Fruit fly (Drosophila melanogaster) whole organism, embryonic: ENCODE results near the gene Nup37.
A peak's percentile ranks its signal among the peaks of the same experiment; 100 is the strongest.

Experiments used
- Ada2b ChIP-seq: fragments of 200-800 bp; sonication (Bioruptor generic); IDR thresholded peaks from 2 replicates; pipeline ENCODE4 v1.3.6; 2022; ENCODE audit warnings: missing biosample characterization, missing genetic modification characterization
- CG11695 ChIP-seq: fragments of 200-800 bp; sonication (Bioruptor generic); IDR thresholded peaks from 3 replicates; pipeline ENCODE4 v1.3.6; 2022; ENCODE audit warnings: missing biosample characterization, missing genetic modification characterization
- CG11696 ChIP-seq: fragments of 200-800 bp; sonication (Bioruptor generic); IDR thresholded peaks from 2 replicates; pipeline ENCODE4 v1.3.6; 2022; ENCODE audit warnings: missing biosample characterization, missing genetic modification characterization
- CG13894 ChIP-seq: fragments of 200-800 bp; sonication (Bioruptor generic); optimal IDR thresholded peaks from 3 replicates; lab custom pipeline; 2018; ENCODE audit warnings: missing biosample characterization, mild to moderate bottlenecking, missing genetic modification characterization, moderate library complexity
- CG15479 ChIP-seq: fragments of 200-800 bp; sonication (Bioruptor generic); optimal IDR thresholded peaks from 3 replicates; lab custom pipeline; 2019; ENCODE audit warnings: missing biosample characterization, mild to moderate bottlenecking, missing genetic modification characterization, moderate library complexity
- CG15514 ChIP-seq: fragments of 200-800 bp; sonication (Bioruptor generic); optimal IDR thresholded peaks from 3 replicates; lab custom pipeline; 2017; ENCODE audit warnings: missing biosample characterization, missing genetic modification characterization, mild to moderate bottlenecking, moderate library complexity, missing genetic modification reagents
- CG16815 ChIP-seq: fragments of 200-800 bp; sonication (Bioruptor generic); optimal IDR thresholded peaks from 3 replicates; lab custom pipeline; 2017; ENCODE audit warnings: missing biosample characterization, mild to moderate bottlenecking, missing genetic modification characterization
- CG17328 ChIP-seq: fragments of 200-800 bp; sonication (Bioruptor generic); IDR thresholded peaks from 2 replicates; pipeline ENCODE4 v1.3.6; 2022; ENCODE audit warnings: missing biosample characterization, missing genetic modification characterization
- CG18619 ChIP-seq: fragments of 200-800 bp; sonication (Bioruptor generic); optimal IDR thresholded peaks from 3 replicates; lab custom pipeline; 2017; ENCODE audit warnings: missing biosample characterization, mild to moderate bottlenecking, missing genetic modification characterization
- CG2129 ChIP-seq: fragments of 200-800 bp; sonication (Bioruptor generic); IDR thresholded peaks from 2 replicates; pipeline ENCODE4 v1.3.6; 2022; ENCODE audit warnings: missing biosample characterization, missing genetic modification characterization; ENCODE audit not compliant: partially characterized antibody
- CG2712 ChIP-seq: fragments of 200-800 bp; optimal IDR thresholded peaks from 3 replicates; lab custom pipeline; 2019; ENCODE audit warnings: missing biosample characterization, mild to moderate bottlenecking, missing genetic modification characterization, moderate library complexity
- CG30403 ChIP-seq: fragments of 200-800 bp; sonication (Bioruptor generic); optimal IDR thresholded peaks from 3 replicates; lab custom pipeline; 2016; ENCODE audit warnings: missing biosample characterization, missing genetic modification characterization
- CG31365 ChIP-seq: fragments of 200-800 bp; sonication (Bioruptor generic); optimal IDR thresholded peaks from 2 replicates; lab custom pipeline; 2018; ENCODE audit warnings: missing biosample characterization, mild to moderate bottlenecking, missing genetic modification characterization
- CG33213 ChIP-seq: fragments of 200-800 bp; sonication (Bioruptor generic); optimal IDR thresholded peaks from 3 replicates; lab custom pipeline; 2016; ENCODE audit warnings: missing biosample characterization, missing genetic modification characterization
- CG33557 ChIP-seq: fragments of 200-800 bp; sonication (Bioruptor generic); optimal IDR thresholded peaks from 2 replicates; lab custom pipeline; 2019; ENCODE audit warnings: missing biosample characterization, mild to moderate bottlenecking, missing genetic modification characterization, moderate library complexity
- CG4424 ChIP-seq: fragments of 200-800 bp; sonication (Bioruptor generic); optimal IDR thresholded peaks from 3 replicates; lab custom pipeline; 2016; ENCODE audit warnings: missing biosample characterization, missing genetic modification characterization
- CG5245 ChIP-seq: fragments of 200-800 bp; sonication (Bioruptor generic); optimal IDR thresholded peaks from 3 replicates; lab custom pipeline; 2016; ENCODE audit warnings: missing biosample characterization, missing genetic modification characterization
- CkIIα-i1 ChIP-seq: fragments of 200-800 bp; sonication (Bioruptor generic); IDR thresholded peaks from 2 replicates; pipeline ENCODE4 v1.3.6; 2022; ENCODE audit warnings: missing biosample characterization, missing genetic modification characterization
- Dref ChIP-seq: fragments of 200-800 bp; sonication (Bioruptor generic); IDR thresholded peaks from 2 replicates; pipeline ENCODE4 v1.3.6; 2022; ENCODE audit warnings: missing biosample characterization, missing genetic modification characterization
- Hey ChIP-seq: fragments of 200-800 bp; sonication (Bioruptor generic); optimal IDR thresholded peaks from 3 replicates; lab custom pipeline; 2018; ENCODE audit warnings: missing biosample characterization, mild to moderate bottlenecking, missing genetic modification characterization
- Jarid2 ChIP-seq: fragments of 200-800 bp; sonication (Bioruptor generic); optimal IDR thresholded peaks from 3 replicates; lab custom pipeline; 2017; ENCODE audit warnings: mild to moderate bottlenecking, missing biosample characterization, missing genetic modification reagents, missing genetic modification characterization
- Kr ChIP-seq: fragments of 200-800 bp; sonication (Bioruptor generic); optimal IDR thresholded peaks from 2 replicates; lab custom pipeline; 2017; ENCODE audit warnings: missing biosample characterization, mild to moderate bottlenecking, missing genetic modification characterization
- Lhr ChIP-seq: fragments of 200-800 bp; sonication (Bioruptor generic); optimal IDR thresholded peaks from 3 replicates; lab custom pipeline; 2017; ENCODE audit warnings: mild to moderate bottlenecking, missing biosample characterization, missing genetic modification reagents, missing genetic modification characterization
- PHDP ChIP-seq: fragments of 200-800 bp; sonication (Bioruptor generic); optimal IDR thresholded peaks from 3 replicates; lab custom pipeline; 2018; ENCODE audit warnings: missing biosample characterization, mild to moderate bottlenecking, missing genetic modification characterization, moderate library complexity
- Six4 ChIP-seq: fragments of 200-800 bp; sonication (Bioruptor generic); optimal IDR thresholded peaks from 2 replicates; lab custom pipeline; 2016; ENCODE audit warnings: missing biosample characterization, missing genetic modification characterization
- ac ChIP-seq: fragments of 200-800 bp; sonication (Bioruptor generic); optimal IDR thresholded peaks from 3 replicates; lab custom pipeline; 2017; ENCODE audit warnings: missing biosample characterization, mild to moderate bottlenecking, missing genetic modification characterization
- amos ChIP-seq: fragments of 200-800 bp; sonication (Bioruptor generic); IDR thresholded peaks from 2 replicates; pipeline ENCODE4 v1.3.6; 2022; ENCODE audit warnings: missing biosample characterization, missing genetic modification characterization; ENCODE audit not compliant: partially characterized antibody
- ara ChIP-seq: fragments of 200-800 bp; sonication (Bioruptor generic); IDR thresholded peaks from 2 replicates; pipeline ENCODE4 v1.3.6; 2022; ENCODE audit warnings: missing biosample characterization, missing genetic modification characterization
- bcd ChIP-seq: fragments of 200-800 bp; sonication (Bioruptor generic); optimal IDR thresholded peaks from 2 replicates; lab custom pipeline; 2017; ENCODE audit warnings: missing biosample characterization, mild to moderate bottlenecking, missing genetic modification characterization
- bigmax ChIP-seq: fragments of 200-800 bp; sonication (Bioruptor generic); optimal IDR thresholded peaks from 2 replicates; lab custom pipeline; 2018; ENCODE audit warnings: missing biosample characterization, mild to moderate bottlenecking, missing genetic modification characterization
- crol ChIP-seq: fragments of 200-800 bp; sonication (Bioruptor generic); IDR thresholded peaks from 2 replicates; pipeline ENCODE4 v1.3.6; 2022; ENCODE audit warnings: missing biosample characterization, missing genetic modification characterization
- dan ChIP-seq: fragments of 200-800 bp; sonication (Bioruptor generic); IDR thresholded peaks from 2 replicates; pipeline ENCODE4 v1.3.6; 2022; ENCODE audit warnings: missing biosample characterization, missing genetic modification characterization
- danr ChIP-seq: fragments of 200-800 bp; sonication (Bioruptor generic); IDR thresholded peaks from 2 replicates; pipeline ENCODE4 v1.3.6; 2022; ENCODE audit warnings: missing biosample characterization, missing genetic modification characterization
- dpn ChIP-seq, 2 experiments: fragments of 200-800 bp; sonication (Bioruptor generic); optimal IDR thresholded peaks; 3 replicates each; lab custom pipeline; 2016; ENCODE audit warnings: missing biosample characterization in 2 of 2, missing genetic modification characterization in 2 of 2
- dysf ChIP-seq: fragments of 200-800 bp; sonication (Bioruptor generic); IDR thresholded peaks from 3 replicates; pipeline ENCODE4 v1.3.6; 2022; ENCODE audit warnings: missing biosample characterization, missing genetic modification characterization
- en ChIP-seq: fragments of 200-800 bp; sonication (Bioruptor generic); optimal IDR thresholded peaks from 2 replicates; lab custom pipeline; 2016; ENCODE audit warnings: missing biosample characterization, missing genetic modification characterization
- fd102C ChIP-seq: fragments of 200-800 bp; sonication (Bioruptor generic); optimal IDR thresholded peaks from 2 replicates; lab custom pipeline; 2018; ENCODE audit warnings: missing biosample characterization, mild to moderate bottlenecking, missing genetic modification characterization, moderate library complexity
- hbn ChIP-seq: fragments of 200-800 bp; sonication (Bioruptor generic); IDR thresholded peaks from 2 replicates; pipeline ENCODE4 v1.3.6; 2022; ENCODE audit warnings: missing biosample characterization, missing genetic modification characterization; ENCODE audit not compliant: partially characterized antibody
- inv ChIP-seq: fragments of 200-800 bp; sonication (Bioruptor generic); IDR thresholded peaks from 2 replicates; pipeline ENCODE4 v1.3.6; 2022; ENCODE audit warnings: missing biosample characterization, missing genetic modification characterization; ENCODE audit not compliant: partially characterized antibody
- kay ChIP-seq: fragments of 200-800 bp; sonication (Bioruptor generic); optimal IDR thresholded peaks from 2 replicates; lab custom pipeline; 2016; ENCODE audit warnings: missing biosample characterization, missing genetic modification characterization
- ken ChIP-seq: fragments of 200-800 bp; sonication (Bioruptor generic); IDR thresholded peaks from 3 replicates; pipeline ENCODE4 v1.3.6; 2022; ENCODE audit warnings: missing biosample characterization, missing genetic modification characterization
- luna ChIP-seq: fragments of 200-800 bp; sonication (Bioruptor generic); optimal IDR thresholded peaks from 2 replicates; lab custom pipeline; 2016; ENCODE audit warnings: missing biosample characterization, missing genetic modification characterization
- org-1 ChIP-seq: fragments of 200-800 bp; sonication (Bioruptor generic); optimal IDR thresholded peaks from 2 replicates; lab custom pipeline; 2017; ENCODE audit warnings: missing biosample characterization, missing genetic modification characterization
- pita ChIP-seq: fragments of 200-800 bp; sonication (Bioruptor generic); optimal IDR thresholded peaks from 2 replicates; lab custom pipeline; 2017; ENCODE audit warnings: missing biosample characterization, mild to moderate bottlenecking, missing genetic modification characterization
- psq ChIP-seq: fragments of 200-800 bp; sonication (Bioruptor generic); optimal IDR thresholded peaks from 2 replicates; lab custom pipeline; 2017; ENCODE audit warnings: missing biosample characterization, missing genetic modification characterization
- sc ChIP-seq, 3 experiments: fragments of >200 bp in 2 of 3; fragments of 200-800 bp in 1 of 3; sonication (Bioruptor generic) in 1 of 3; optimal IDR thresholded peaks; 2 replicates in 2 of 3; 3 replicates in 1 of 3; lab custom pipeline; 2017; ENCODE audit warnings: mild to moderate bottlenecking in 1 of 3, missing biosample characterization in 1 of 3, missing genetic modification characterization in 1 of 3, missing genetic modification reagents in 1 of 3
- tio ChIP-seq: fragments of 200-800 bp; sonication (Bioruptor generic); optimal IDR thresholded peaks from 2 replicates; lab custom pipeline; 2017; ENCODE audit warnings: missing biosample characterization, missing genetic modification characterization, inconsistent platforms
- unc-4 ChIP-seq: fragments of 200-800 bp; sonication (Bioruptor generic); IDR thresholded peaks from 2 replicates; pipeline ENCODE4 v1.3.6; 2022; ENCODE audit warnings: missing biosample characterization, missing genetic modification characterization; ENCODE audit not compliant: partially characterized antibody

Gene Nup37

DNA sequence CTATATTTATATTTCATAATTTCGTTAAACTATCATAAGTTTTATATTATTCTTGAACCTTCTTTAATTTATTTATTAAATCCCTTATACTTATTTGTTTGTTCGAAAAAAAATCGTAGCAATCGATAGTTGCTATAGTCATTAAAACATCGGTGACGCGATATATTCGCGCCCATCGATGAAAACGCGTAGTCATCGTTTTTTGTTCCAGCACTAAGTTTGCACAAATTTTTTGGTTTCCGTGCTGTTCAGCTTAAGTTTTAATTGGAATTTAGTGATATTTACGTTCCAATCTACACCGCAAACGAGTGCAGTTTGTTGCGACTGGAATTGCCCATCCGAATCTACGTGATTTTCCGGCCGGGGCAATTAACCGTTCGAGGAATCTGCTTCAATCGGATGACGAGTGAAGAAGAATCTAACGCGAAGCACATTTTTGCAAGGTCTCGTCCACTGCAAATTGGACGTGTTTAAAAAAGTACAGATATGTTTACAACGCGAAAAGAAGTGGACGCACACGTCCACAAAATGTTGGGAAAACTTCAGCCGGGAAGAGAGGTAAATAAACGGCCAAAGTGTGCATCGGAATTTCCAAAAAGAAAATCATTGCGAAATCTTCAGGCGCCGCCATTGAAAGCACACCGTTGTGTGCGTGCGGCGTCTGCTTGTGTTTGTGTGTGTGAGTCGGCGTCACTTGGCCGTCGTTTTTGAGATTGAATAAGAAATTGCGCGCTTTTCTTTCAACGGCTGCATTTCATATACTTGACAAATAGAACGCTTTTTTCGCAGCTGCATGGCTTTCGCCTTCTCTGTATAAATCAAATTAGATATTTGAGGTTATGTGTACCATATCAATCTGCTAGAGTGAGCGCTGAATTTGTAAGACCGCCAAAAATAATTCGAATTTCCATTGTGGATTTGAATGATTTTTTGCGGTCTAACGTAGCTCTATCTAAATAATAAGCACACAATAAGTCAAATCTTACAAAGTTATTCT lies 2.0 kb downstream of the Nup37 start, which contains the start of gene Nup358 (continued):
- TF ChIP-seq CG2712 = peak; percentile 48
- peak; percentile 98 for TF ChIP-seq inv (GFP tag; lab: Robert Waterston, UW)
- no peak for TF ChIP-seq CG11696
- TF ChIP-seq bigmax (GFP tag; lab: Kevin White, UChicago) = peak; percentile 96
- TF ChIP-seq CG33557 (GFP tag; lab: Kevin White, UChicago) = no peak
- no peak for TF ChIP-seq Lhr
- TF ChIP-seq CG11695 (GFP tag; lab: Robert Waterston, UW) = no peak
- no peak for TF ChIP-seq PHDP (tag; lab: Kevin White, UChicago)
- TF ChIP-seq org-1 (GFP tag; lab: Kevin White, UChicago) = no peak
- no peak for TF ChIP-seq pita (GFP tag; lab: Kevin White, UChicago)
- TF ChIP-seq CG31365 (tag; lab: Kevin White, UChicago) = no peak
- peak; percentile 99 for TF ChIP-seq amos (GFP tag; lab: Robert Waterston, UW)
- no peak for TF ChIP-seq Hey
- TF ChIP-seq CG15514 (GFP tag; lab: Kevin White, UChicago) = peak; percentile 33
- no peak for TF ChIP-seq dpn (GFP tag; optimal IDR thresholded peaks at IDR 0.05; lab: Kevin White, UChicago)
- TF ChIP-seq CG13894 = no peak
- TF ChIP-seq tio (GFP tag; lab: Kevin White, UChicago) = no peak
- TF ChIP-seq fd102C = no peak
- TF ChIP-seq Dref (GFP tag; lab: Robert Waterston, UW) = peak; percentile 98
- TF ChIP-seq CG16815 (GFP tag; lab: Kevin White, UChicago) = no peak
- TF ChIP-seq ara (GFP tag; lab: Robert Waterston, UW) = no peak
- TF ChIP-seq danr (GFP tag; lab: Robert Waterston, UW) = no peak
- no peak for TF ChIP-seq crol (GFP tag; lab: Robert Waterston, UW)
- TF ChIP-seq psq = no peak
- TF ChIP-seq dan (GFP tag; lab: Robert Waterston, UW) = no peak
- no peak for TF ChIP-seq en (GFP tag; lab: Kevin White, UChicago)
- no peak for TF ChIP-seq kay (GFP tag; lab: Kevin White, UChicago)
- peak; percentile 97 for TF ChIP-seq hbn (GFP tag; lab: Robert Waterston, UW)
- no peak for TF ChIP-seq ac
- no peak for TF ChIP-seq luna
- no peak for TF ChIP-seq CkIIα-i1 (GFP tag; lab: Robert Waterston, UW)
- no peak for TF ChIP-seq Jarid2 (GFP tag; lab: Kevin White, UChicago)
- TF ChIP-seq CG5245 (GFP tag; lab: Kevin White, UChicago) = no peak
- peak; percentile 96 for TF ChIP-seq unc-4 (GFP tag; lab: Robert Waterston, UW)
- TF ChIP-seq CG30403 (GFP tag; lab: Kevin White, UChicago) = peak; percentile 20
- no peak for TF ChIP-seq CG33213
- no peak for TF ChIP-seq CG17328 (GFP tag; lab: Robert Waterston, UW)
- no peak for TF ChIP-seq CG18619 (GFP tag; lab: Kevin White, UChicago)
- TF ChIP-seq dysf (GFP tag; lab: Robert Waterston, UW) = no peak
- no peak for TF ChIP-seq Six4 (GFP tag; lab: Kevin White, UChicago)
- no peak for TF ChIP-seq Ada2b
- TF ChIP-seq ken (GFP tag; lab: Robert Waterston, UW) = no peak
- TF ChIP-seq CG15479 (GFP tag; lab: Kevin White, UChicago) = peak; percentile 70
- peak; percentile 96 for TF ChIP-seq CG2129
- no peak for TF ChIP-seq bcd (GFP tag; lab: Kevin White, UChicago)
- no peak for TF ChIP-seq CG4424
- no peak for TF ChIP-seq Kr (GFP tag; lab: Kevin White, UChicago)
- TF ChIP-seq sc (optimal IDR thresholded peaks at IDR 0.05; lab: Kevin White, UChicago) = no peak
- no peak for TF ChIP-seq sc (GFP tag; optimal IDR thresholded peaks at IDR 0.05; lab: Kevin White, UChicago)
